Worm (Caenorhabditis elegans) whole organism, L4/young adult: ENCODE results near the gene nhr-70.

Source experiments
- W03F9.2 ChIP-seq: fragments of 150-350 bp; optimal IDR thresholded peaks from 2 replicates; lab custom pipeline; 2014; ENCODE audit warnings: missing biosample characterization, missing genetic modification characterization
- dao-5 ChIP-seq: sonication (generic microtip); optimal IDR thresholded peaks from 2 replicates; lab custom pipeline; 2016; ENCODE audit warnings: missing genotype, missing genetic modification characterization, moderate library complexity, missing compliant biosample characterization
- him-1 ChIP-seq: sonication (generic microtip); optimal IDR thresholded peaks from 2 replicates; lab custom pipeline; 2016; ENCODE audit warnings: missing genotype, missing genetic modification reagents, missing genetic modification characterization, missing compliant biosample characterization

nhr-70 gene

DNA sequence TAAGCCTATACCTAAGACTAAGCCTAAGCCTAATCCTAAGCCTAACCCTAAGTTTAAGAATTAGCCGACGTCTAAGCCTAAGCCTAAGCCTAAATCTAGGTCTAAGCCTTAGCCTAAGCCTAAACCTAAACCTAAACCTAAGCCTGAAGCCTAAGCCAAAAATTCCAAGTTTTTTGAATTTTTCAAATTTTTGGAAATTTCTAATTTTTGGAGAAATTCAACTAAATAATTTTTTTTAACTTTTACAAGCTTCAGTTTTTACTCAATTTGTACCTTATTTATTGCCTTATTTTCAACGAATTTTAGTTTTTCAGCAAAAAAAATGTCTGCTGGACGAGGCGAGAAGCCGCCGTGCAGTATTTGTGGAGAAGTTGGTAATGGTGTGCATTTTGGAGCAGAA is at the start of gene nhr-70:
nhr-70 (plus strand) TSS at position 301 of the 400 bp plus-strand sequence.
- no peak for TF ChIP-seq him-1 (tag; lab: Kevin White, UChicago)

DNA sequence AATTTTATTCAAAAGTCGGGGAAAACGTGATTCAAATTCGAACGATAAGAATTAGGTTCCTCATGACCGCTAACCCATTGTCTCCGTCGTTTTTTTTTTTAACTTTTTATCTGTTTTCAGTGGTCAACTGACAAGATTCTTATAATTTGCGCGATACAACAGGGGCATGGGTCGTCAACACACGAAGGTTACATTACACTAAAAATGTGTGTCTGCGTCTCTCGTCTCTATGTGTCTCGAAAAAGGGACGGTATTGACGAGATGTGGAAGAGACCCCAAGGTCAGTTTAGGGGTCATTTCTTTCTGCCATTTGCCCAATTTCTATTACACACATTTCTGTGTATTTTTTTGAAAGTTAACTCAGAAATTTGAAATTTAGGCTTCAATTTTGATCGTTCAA is 46.9 kb upstream of the nhr-70 start:
- TF ChIP-seq him-1 (tag; lab: Kevin White, UChicago) (no peak), dao-5 (no peak), W03F9.2 (tag; lab: Kevin White, UChicago) (no peak)

DNA sequence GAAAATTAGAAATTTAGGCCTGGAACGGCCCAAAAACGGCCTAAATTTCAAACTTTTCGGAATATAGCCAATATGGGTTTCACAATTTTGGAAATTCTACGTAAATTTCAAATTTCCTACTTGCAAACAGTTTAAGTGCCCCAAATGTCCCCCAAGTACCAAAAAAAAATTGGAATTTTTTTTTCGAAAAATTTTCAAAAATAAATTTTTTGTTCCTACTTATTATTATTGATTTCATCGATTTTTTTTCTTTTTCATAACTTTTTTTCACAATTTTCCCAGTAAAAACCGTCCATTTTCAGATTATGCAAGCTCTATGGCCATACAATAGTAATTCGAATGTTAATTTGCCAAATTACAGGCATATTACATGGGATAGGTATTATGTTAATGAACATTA is 44.9 kb upstream of the nhr-70 start, which contains the start of gene Y51A2D.21:
Y51A2D.21 (plus strand) TSS at position 301 of the 400 bp plus-strand sequence.
- no peak for TF ChIP-seq dao-5
- TF ChIP-seq W03F9.2 (tag; lab: Kevin White, UChicago): no peak
- TF ChIP-seq him-1 (tag; lab: Kevin White, UChicago): no peak

DNA sequence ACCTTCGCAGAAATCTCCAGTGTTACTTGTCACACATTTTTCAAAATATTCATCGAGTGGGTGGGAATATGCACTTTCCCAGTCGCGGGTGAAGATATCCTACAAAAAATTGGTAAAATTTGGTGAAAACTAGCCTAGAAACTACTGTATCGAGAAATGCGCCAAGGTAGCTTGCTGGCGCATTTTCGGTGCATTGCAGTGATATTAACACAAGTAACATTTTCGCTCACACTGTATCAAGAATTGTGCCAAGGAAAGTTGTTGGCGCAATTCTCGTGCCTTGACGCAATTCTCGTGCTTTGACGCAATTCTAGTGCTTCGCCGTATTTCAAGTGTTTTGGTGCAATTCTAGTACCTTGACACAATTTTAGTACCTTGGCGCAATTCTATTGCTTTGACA is 43.2 kb upstream of the nhr-70 start:
- no peak for TF ChIP-seq W03F9.2 (tag; lab: Kevin White, UChicago)
- no peak for TF ChIP-seq dao-5
- no peak for TF ChIP-seq him-1 (tag; lab: Kevin White, UChicago)

DNA sequence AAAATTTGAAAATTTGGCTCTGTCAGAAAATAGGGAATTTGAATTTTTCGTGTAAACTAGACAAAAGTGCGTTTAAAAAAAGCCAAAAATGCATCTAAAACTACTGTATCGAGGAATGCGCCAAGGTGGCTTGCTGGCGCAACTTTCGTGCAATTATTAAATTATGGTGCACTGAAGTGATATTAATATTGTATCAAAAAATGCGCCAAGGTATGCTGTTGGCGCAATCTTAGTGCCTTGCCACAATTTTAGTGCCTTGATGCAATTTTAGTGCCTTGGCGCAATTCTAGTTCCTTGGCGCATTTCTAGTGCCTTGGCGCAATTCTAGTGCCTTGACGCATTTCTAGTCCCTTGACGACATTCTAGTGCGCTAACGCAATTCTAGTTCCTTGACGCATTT is 41.3 kb upstream of the nhr-70 start:
- TF ChIP-seq dao-5 (no peak), W03F9.2 (tag; lab: Kevin White, UChicago) (no peak), him-1 (tag; lab: Kevin White, UChicago) (no peak)

DNA sequence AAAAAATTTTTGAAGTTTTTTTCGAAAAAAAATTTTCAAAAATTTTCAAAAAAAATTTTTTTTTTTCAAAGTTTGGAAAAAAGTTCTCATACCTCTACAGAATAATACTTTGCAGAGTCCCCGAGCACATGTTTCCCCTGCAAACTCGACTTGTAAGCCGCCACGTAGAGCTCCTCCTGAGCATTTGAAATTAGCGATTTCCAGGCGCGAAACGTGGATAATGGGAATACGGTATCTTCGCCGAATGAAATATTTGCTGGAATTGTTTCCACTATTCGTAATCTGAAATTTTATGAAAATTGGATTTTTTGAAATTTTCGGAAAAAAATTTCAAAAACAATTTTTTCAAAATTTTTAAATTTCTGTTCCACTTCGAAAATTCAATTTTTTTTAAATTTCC is 40.3 kb upstream of the nhr-70 start:
- TF ChIP-seq W03F9.2 (tag; lab: Kevin White, UChicago) (no peak), him-1 (tag; lab: Kevin White, UChicago) (no peak), dao-5 (no peak)

DNA sequence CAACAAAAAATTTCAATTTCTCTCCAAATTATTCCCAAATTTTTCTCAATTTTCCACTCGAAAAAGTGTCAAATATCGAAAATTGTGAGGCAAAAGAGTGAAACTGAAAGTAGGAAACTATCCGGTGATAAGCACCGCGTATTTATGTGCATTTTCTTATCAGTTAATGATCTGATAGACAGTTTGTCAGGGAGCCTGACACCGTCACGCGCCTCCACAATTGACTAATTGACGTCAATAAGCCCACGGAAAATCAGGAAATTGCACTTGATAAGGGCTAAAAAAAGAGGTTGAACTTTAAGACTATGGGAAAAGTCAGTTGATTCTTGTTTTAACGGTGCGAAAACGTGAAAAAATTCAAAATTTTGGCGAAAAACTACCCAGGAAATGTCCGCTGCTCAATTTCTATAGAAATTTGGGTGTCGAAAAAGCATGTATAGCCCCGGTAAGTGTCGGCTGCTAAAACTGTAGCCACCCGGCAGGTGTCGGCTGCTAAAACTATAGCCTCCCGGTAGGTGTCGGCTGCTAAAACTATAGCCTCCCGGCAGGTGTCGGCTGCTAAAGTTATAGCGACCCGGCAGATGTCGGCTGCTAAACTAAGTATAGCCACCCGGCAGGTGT is 38.8 kb upstream of the nhr-70 start:
- TF ChIP-seq dao-5: no peak
- no peak for TF ChIP-seq him-1 (tag; lab: Kevin White, UChicago)
- TF ChIP-seq W03F9.2 (tag; lab: Kevin White, UChicago): no peak

DNA sequence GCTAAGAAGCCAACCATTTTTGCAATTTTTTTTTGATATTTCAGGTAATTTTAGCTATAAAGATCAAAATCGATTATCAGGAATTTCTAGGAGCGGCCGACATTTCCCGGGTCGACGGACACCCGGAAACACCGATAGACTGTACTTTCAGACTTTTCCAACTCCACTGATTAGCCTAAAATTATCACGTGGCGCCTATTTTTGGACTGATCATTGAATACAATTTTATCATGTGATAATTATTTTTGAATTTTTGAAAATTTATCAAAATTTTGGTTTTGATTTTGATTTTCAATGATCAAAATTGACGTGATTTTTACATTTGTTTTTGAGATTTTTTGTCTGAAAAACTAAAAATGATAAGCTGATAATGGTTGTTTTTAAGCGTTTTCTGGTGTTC is 38.1 kb upstream of the nhr-70 start:
- TF ChIP-seq dao-5: no peak

DNA sequence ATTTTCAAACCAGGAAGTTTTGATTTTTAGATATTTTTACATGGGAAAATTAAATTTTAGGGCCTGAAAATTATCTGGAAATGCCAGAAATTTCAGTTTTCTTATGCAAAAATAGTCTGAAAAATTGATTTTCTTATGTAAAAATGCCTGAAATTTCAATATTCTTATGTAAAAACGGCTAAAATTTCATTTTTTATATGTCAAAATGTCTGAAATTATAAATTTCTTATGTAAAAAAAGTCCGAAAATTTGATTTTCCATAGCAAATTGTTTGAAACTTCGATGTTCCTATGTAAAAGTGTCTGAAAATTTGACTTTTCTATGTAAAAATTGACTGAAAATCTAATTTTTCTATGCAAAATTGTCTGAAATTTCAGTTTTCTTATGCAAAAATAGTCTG is 36.7 kb upstream of the nhr-70 start, which contains the start of gene Y51A2D.13:
Y51A2D.13 (minus strand) TSS at position 101 of the 400 bp plus-strand sequence.
- no peak for TF ChIP-seq dao-5
- TF ChIP-seq him-1 (tag; lab: Kevin White, UChicago): no peak
- no peak for TF ChIP-seq W03F9.2 (tag; lab: Kevin White, UChicago)

DNA sequence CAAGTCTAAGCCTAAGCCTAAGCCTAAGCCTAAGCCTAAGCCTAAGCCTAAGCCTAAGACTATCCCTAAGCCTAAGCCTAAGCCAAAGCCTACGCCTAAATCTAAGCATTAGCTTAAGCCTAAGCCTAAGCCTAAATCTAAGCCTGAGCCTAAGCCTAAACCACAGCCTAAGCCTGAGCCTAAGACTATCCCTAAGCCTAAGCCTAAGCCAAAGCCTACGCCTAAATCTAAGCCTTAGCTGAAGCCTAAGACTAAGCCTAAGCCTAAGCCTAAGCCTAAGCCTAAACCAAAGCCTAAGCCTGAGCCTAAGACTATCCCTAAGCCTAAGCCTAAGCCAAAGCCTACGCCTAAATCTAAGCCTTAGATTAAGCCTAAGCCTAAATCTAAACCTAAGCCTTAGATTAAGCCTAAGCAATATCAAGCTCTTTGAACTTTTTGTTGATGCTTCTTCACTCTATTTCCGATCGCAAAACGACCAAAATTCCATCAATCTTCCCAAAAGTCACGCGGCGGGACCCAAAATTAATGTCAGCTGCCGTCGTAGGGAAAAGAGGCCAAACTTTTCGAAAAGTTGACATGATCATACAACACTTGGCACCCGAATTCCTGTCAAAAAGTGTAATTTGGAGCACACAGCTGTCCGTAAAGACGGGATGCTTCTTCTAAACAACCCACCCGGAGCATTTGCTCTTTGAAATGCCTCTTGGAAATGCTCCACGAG is 34.8 kb upstream of the nhr-70 start:
- TF ChIP-seq him-1 (tag; lab: Kevin White, UChicago) (no peak), W03F9.2 (tag; lab: Kevin White, UChicago) (no peak)

DNA sequence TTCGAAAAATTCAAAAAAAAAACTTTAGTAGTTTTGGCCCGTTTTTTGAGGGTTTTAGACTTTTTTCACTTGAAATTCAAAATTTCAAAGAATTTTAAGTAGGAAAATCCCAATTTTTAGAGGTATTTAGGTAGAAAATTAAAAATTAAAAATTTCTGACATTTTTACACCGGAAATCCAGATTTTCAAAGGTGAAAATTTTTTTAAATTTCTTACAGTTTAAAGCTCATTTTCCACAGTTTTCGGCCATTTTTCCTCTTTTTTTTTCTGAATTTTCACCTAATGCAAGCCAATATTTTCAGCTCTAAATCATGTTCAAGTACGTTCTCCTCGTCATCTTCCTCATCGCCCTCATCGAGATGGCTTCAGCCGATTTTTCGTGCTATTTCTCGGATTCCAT is 34.0 kb upstream of the nhr-70 start, which contains the start of gene txt-14:
txt-14 (plus strand) TSS at position 301 of the 400 bp plus-strand sequence.
- TF ChIP-seq dao-5: no peak
- TF ChIP-seq him-1 (tag; lab: Kevin White, UChicago): no peak
- no peak for TF ChIP-seq W03F9.2 (tag; lab: Kevin White, UChicago)

DNA sequence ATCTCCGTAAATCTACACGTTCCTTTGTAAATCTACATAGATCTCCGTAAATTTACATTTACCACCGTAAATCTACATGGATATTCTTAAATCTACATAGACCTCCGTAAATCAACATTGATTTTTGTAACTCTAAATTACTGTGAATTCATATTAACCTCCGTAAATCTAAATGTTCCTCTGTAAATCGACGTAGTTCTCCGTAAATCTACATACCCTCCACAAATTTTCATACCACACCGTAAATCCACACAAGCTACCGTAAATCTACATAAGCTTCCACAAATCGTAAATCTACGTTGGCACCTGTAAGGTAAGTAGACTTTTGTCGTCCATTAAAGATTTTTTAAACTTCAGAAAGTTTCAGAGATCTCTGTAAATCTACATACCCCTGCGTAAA is 31.3 kb upstream of the nhr-70 start:
- TF ChIP-seq him-1 (tag; lab: Kevin White, UChicago) (no peak), dao-5 (no peak), W03F9.2 (tag; lab: Kevin White, UChicago) (no peak)

DNA sequence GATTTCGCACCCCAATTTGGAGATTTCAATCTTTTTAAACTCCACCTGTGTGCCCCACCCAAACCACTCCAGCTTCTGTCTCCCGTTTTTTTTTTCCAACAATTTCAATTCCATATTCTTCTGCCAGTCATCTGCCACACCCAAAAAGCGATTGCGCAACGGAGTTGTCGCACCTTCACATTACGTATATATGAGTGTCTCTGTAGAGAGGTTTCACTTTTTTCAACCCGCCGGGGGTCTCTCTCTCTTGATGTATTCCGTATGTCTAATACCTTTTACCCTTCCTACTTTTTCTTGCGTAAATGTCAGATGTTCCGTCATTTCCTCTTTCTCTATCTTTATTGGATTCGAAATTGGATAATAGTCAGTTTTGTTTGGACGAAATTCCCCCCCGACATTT is 29.4 kb upstream of the nhr-70 start:
- no peak for TF ChIP-seq W03F9.2 (tag; lab: Kevin White, UChicago)
- TF ChIP-seq dao-5: no peak
- no peak for TF ChIP-seq him-1 (tag; lab: Kevin White, UChicago)

DNA sequence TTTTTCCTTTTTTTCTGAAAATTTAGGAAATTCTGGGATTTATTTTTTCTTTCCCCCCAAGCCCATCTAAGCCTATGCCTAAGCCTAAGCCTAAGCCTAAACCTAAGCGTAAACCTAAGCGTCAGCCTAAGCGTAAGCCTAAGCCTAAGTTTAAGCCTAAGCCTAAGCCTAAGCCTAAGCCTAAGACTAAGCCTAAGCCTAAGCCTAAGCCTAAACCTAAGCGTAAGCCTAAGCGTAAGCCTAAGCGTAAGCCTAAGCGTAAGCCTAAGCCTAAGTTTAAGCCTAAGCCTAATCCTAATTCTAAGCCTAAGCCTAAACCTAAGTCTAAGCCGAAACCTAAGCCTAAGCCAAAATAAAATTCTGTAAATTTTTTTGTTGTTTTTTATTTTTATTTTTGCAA is 28.5 kb upstream of the nhr-70 start:
- no peak for TF ChIP-seq him-1 (tag; lab: Kevin White, UChicago)

DNA sequence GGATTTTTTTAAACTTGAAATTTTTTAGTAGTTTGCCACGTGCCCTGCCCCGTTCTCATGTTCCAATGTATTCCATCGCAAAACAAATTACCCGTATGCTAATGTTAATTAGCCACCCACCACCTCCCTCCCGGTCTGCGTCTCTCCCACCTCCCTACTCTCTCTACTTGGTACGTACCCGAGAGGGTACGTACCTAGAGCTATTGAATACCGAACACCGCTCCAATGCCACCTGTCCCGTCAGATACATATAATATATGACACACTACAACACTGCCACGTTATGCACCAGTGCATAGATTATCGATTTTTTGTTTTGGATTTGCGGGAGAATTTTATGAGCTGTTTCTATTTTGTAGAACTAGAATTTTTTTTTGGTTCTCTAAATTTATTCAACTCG is 26.8 kb upstream of the nhr-70 start:
- TF ChIP-seq him-1 (tag; lab: Kevin White, UChicago) (no peak), dao-5 (no peak), W03F9.2 (tag; lab: Kevin White, UChicago) (no peak)
